Fruit fly (Drosophila melanogaster) whole organism, embryonic: ENCODE results near the gene dachs.
A peak's percentile ranks its signal among the peaks of the same experiment; 100 is the strongest.

ENCODE experiments used
- Abd-B ChIP-seq: fragments of 200-800 bp; sonication (Bioruptor generic); optimal IDR thresholded peaks from 2 replicates; lab custom pipeline; 2018; ENCODE audit warnings: missing biosample characterization, mild to moderate bottlenecking, missing genetic modification characterization, moderate library complexity
- Blimp-1 ChIP-seq: fragments of 200-800 bp; sonication (Bioruptor generic); optimal IDR thresholded peaks from 3 replicates; lab custom pipeline; 2018; ENCODE audit warnings: missing biosample characterization, missing genetic modification characterization, mild to moderate bottlenecking, moderate library complexity, missing genetic modification reagents
- Bteb2 ChIP-seq: fragments of 200-800 bp; sonication (Bioruptor generic); optimal IDR thresholded peaks from 2 replicates; lab custom pipeline; 2016; ENCODE audit warnings: missing biosample characterization, missing genetic modification characterization
- CG10274 ChIP-seq: fragments of 200-800 bp; sonication (Bioruptor generic); optimal IDR thresholded peaks from 3 replicates; lab custom pipeline; 2017; ENCODE audit warnings: missing biosample characterization, mild to moderate bottlenecking, missing genetic modification characterization
- CG10979 ChIP-seq: fragments of 200-800 bp; sonication (Bioruptor generic); optimal IDR thresholded peaks from 2 replicates; lab custom pipeline; 2018; ENCODE audit warnings: missing biosample characterization, mild to moderate bottlenecking, missing genetic modification characterization, moderate library complexity
- CG12219 ChIP-seq: fragments of 200-800 bp; sonication (Bioruptor generic); optimal IDR thresholded peaks from 3 replicates; lab custom pipeline; 2018; ENCODE audit warnings: missing biosample characterization, mild to moderate bottlenecking, missing genetic modification characterization
- CG12391 ChIP-seq: fragments of 200-800 bp; sonication (Bioruptor generic); optimal IDR thresholded peaks from 3 replicates; lab custom pipeline; 2018; ENCODE audit warnings: missing biosample characterization, mild to moderate bottlenecking, missing genetic modification characterization, moderate library complexity
- CG14965 ChIP-seq: fragments of 200-800 bp; sonication (Bioruptor generic); optimal IDR thresholded peaks from 2 replicates; lab custom pipeline; 2016; ENCODE audit warnings: missing biosample characterization, missing genetic modification characterization, borderline replicate concordance
- CG17361 ChIP-seq: fragments of 200-800 bp; sonication (Bioruptor generic); IDR thresholded peaks from 3 replicates; pipeline ENCODE4 v1.3.6; 2022; ENCODE audit warnings: missing biosample characterization, missing genetic modification characterization
- CG18011 ChIP-seq: fragments of 200-800 bp; sonication (Bioruptor generic); optimal IDR thresholded peaks from 2 replicates; lab custom pipeline; 2017; ENCODE audit warnings: missing biosample characterization, missing genetic modification characterization, mild to moderate bottlenecking, moderate library complexity, missing genotype
- CG18619 ChIP-seq: fragments of 200-800 bp; sonication (Bioruptor generic); optimal IDR thresholded peaks from 3 replicates; lab custom pipeline; 2017; ENCODE audit warnings: missing biosample characterization, mild to moderate bottlenecking, missing genetic modification characterization
- CG2116 ChIP-seq: fragments of 200-800 bp; sonication (Bioruptor generic); optimal IDR thresholded peaks from 3 replicates; lab custom pipeline; 2018; ENCODE audit warnings: missing biosample characterization, mild to moderate bottlenecking, missing genetic modification characterization
- CG2202 ChIP-seq: fragments of 200-800 bp; sonication (Bioruptor generic); optimal IDR thresholded peaks from 2 replicates; lab custom pipeline; 2018; ENCODE audit warnings: missing biosample characterization, mild to moderate bottlenecking, missing genetic modification characterization
- CG3407 ChIP-seq: fragments of 200-800 bp; sonication (Bioruptor generic); optimal IDR thresholded peaks from 2 replicates; lab custom pipeline; 2018; ENCODE audit warnings: missing biosample characterization, mild to moderate bottlenecking, missing genetic modification characterization
- CG43689 ChIP-seq: fragments of 200-800 bp; sonication (Bioruptor generic); IDR thresholded peaks from 2 replicates; pipeline ENCODE4 v1.3.6; 2022; ENCODE audit warnings: missing biosample characterization, missing genetic modification characterization
- CG4617 ChIP-seq: fragments of 200-800 bp; sonication (Bioruptor generic); optimal IDR thresholded peaks from 3 replicates; lab custom pipeline; 2016; ENCODE audit warnings: missing biosample characterization, missing genetic modification characterization, borderline replicate concordance
- CG5180 ChIP-seq: fragments of 200-800 bp; sonication (Bioruptor generic); optimal IDR thresholded peaks from 3 replicates; lab custom pipeline; 2017; ENCODE audit warnings: missing biosample characterization, missing genetic modification characterization, mild to moderate bottlenecking, moderate library complexity, missing genetic modification reagents
- CG6654 ChIP-seq: fragments of 200-800 bp; sonication (Bioruptor generic); optimal IDR thresholded peaks from 2 replicates; lab custom pipeline; 2017; ENCODE audit warnings: missing biosample characterization, mild to moderate bottlenecking, missing genetic modification characterization
- CG9727 ChIP-seq: fragments of 200-800 bp; sonication (Bioruptor generic); optimal IDR thresholded peaks from 3 replicates; lab custom pipeline; 2017; ENCODE audit warnings: missing biosample characterization, mild to moderate bottlenecking, missing genetic modification characterization
- HLH54F ChIP-seq: fragments of 200-800 bp; sonication (Bioruptor generic); optimal IDR thresholded peaks from 3 replicates; lab custom pipeline; 2016; ENCODE audit warnings: missing biosample characterization, missing genetic modification characterization
- HLHmδ ChIP-seq: fragments of 200-800 bp; sonication (Bioruptor generic); optimal IDR thresholded peaks from 2 replicates; lab custom pipeline; 2018; ENCODE audit warnings: missing biosample characterization, mild to moderate bottlenecking, missing genetic modification characterization, moderate library complexity
- Hr51 ChIP-seq, 2 experiments: fragments of 200-800 bp; sonication (Bioruptor generic); optimal IDR thresholded peaks; 2 replicates in 1 of 2; 3 replicates in 1 of 2; lab custom pipeline; 2016 to 2018; ENCODE audit warnings: missing biosample characterization in 2 of 2, missing genetic modification characterization in 2 of 2, mild to moderate bottlenecking in 1 of 2, moderate library complexity in 1 of 2
- Myb ChIP-seq: fragments of 200-800 bp; sonication (Bioruptor generic); optimal IDR thresholded peaks from 2 replicates; lab custom pipeline; 2016; ENCODE audit warnings: missing biosample characterization, missing genetic modification characterization
- Neu2 ChIP-seq: fragments of 200-800 bp; sonication (Bioruptor generic); optimal IDR thresholded peaks from 3 replicates; lab custom pipeline; 2016; ENCODE audit warnings: missing biosample characterization, missing genetic modification characterization, borderline replicate concordance
- Rfx ChIP-seq: fragments of 200-800 bp; sonication (Bioruptor generic); IDR thresholded peaks from 2 replicates; pipeline ENCODE4 v1.3.6; 2022; ENCODE audit warnings: missing biosample characterization, missing genetic modification characterization
- Sox100B ChIP-seq: fragments of 200-800 bp; sonication (Bioruptor generic); optimal IDR thresholded peaks from 3 replicates; lab custom pipeline; 2018; ENCODE audit warnings: missing biosample characterization, mild to moderate bottlenecking, missing genetic modification characterization
- Sry-δ ChIP-seq: fragments of 200-800 bp; sonication (Bioruptor generic); optimal IDR thresholded peaks from 2 replicates; lab custom pipeline; 2016; ENCODE audit warnings: missing biosample characterization, missing genetic modification characterization
- Ssrp ChIP-seq: fragments of 200-800 bp; sonication (Bioruptor generic); optimal IDR thresholded peaks from 2 replicates; lab custom pipeline; 2018; ENCODE audit warnings: missing biosample characterization, mild to moderate bottlenecking, missing genetic modification characterization, moderate library complexity
- ab ChIP-seq: fragments of 200-800 bp; sonication (Bioruptor generic); optimal IDR thresholded peaks from 2 replicates; lab custom pipeline; 2016; ENCODE audit warnings: missing biosample characterization, missing genetic modification characterization
- bcd ChIP-seq: fragments of 200-800 bp; sonication (Bioruptor generic); optimal IDR thresholded peaks from 2 replicates; lab custom pipeline; 2017; ENCODE audit warnings: missing biosample characterization, mild to moderate bottlenecking, missing genetic modification characterization
- bsh ChIP-seq, 2 experiments: fragments of 200-800 bp; sonication (Bioruptor generic); optimal IDR thresholded peaks; 2 replicates each; lab custom pipeline; 2017 to 2018; ENCODE audit warnings: mild to moderate bottlenecking in 2 of 2, missing biosample characterization in 2 of 2, missing genetic modification characterization in 2 of 2, moderate library complexity in 1 of 2
- chif ChIP-seq, 2 experiments: fragments of 200-800 bp; sonication (Bioruptor generic); optimal IDR thresholded peaks; 3 replicates each; lab custom pipeline; 2016; ENCODE audit warnings: missing biosample characterization in 2 of 2, missing genetic modification characterization in 2 of 2
- chn ChIP-seq: fragments of 200-800 bp; sonication (Bioruptor generic); optimal IDR thresholded peaks from 2 replicates; lab custom pipeline; 2016; ENCODE audit warnings: missing biosample characterization, missing genetic modification characterization
- crc ChIP-seq: fragments of 200-800 bp; sonication (Bioruptor generic); optimal IDR thresholded peaks from 2 replicates; lab custom pipeline; 2016; ENCODE audit warnings: missing biosample characterization, missing genetic modification characterization
- crp ChIP-seq, 2 experiments: fragments of 200-800 bp; sonication (Bioruptor generic); optimal IDR thresholded peaks; 2 replicates in 1 of 2; 3 replicates in 1 of 2; lab custom pipeline; 2017; ENCODE audit warnings: missing biosample characterization in 2 of 2, missing genetic modification characterization in 2 of 2, mild to moderate bottlenecking in 1 of 2, moderate library complexity in 1 of 2
- fd3F ChIP-seq: fragments of 200-800 bp; sonication (Bioruptor generic); optimal IDR thresholded peaks from 2 replicates; lab custom pipeline; 2018; ENCODE audit warnings: missing biosample characterization, mild to moderate bottlenecking, missing genetic modification characterization, moderate library complexity
- fd96Cb ChIP-seq: fragments of 200-800 bp; sonication (Bioruptor generic); optimal IDR thresholded peaks from 2 replicates; lab custom pipeline; 2018; ENCODE audit warnings: missing biosample characterization, mild to moderate bottlenecking, missing genetic modification characterization, moderate library complexity
- lmd ChIP-seq: fragments of 200-800 bp; sonication (Bioruptor generic); IDR thresholded peaks from 2 replicates; pipeline ENCODE4 v1.3.6; 2022; ENCODE audit warnings: missing biosample characterization, missing genetic modification characterization
- lov ChIP-seq, 2 experiments: fragments of 200-800 bp in 1 of 2; fragments of >200 bp in 1 of 2; sonication (Bioruptor generic) in 1 of 2; IDR thresholded peaks in 1 of 2; optimal IDR thresholded peaks in 1 of 2; 2 replicates in 1 of 2; 3 replicates in 1 of 2; pipeline versions ENCODE4 v1.3.6 to Lab custom; 2017 to 2022; ENCODE audit warnings: missing biosample characterization in 1 of 2, missing genetic modification characterization in 1 of 2
- nmo ChIP-seq: fragments of 200-800 bp; sonication (Bioruptor generic); optimal IDR thresholded peaks from 2 replicates; lab custom pipeline; 2018; ENCODE audit warnings: missing biosample characterization, mild to moderate bottlenecking, missing genetic modification characterization, moderate library complexity
- onecut ChIP-seq: fragments of 200-800 bp; sonication (Bioruptor generic); IDR thresholded peaks from 2 replicates; pipeline ENCODE4 v1.3.6; 2022; ENCODE audit warnings: missing biosample characterization, missing genetic modification characterization
- peb ChIP-seq: fragments of 200-800 bp; sonication (Bioruptor generic); IDR thresholded peaks from 2 replicates; pipeline ENCODE4 v1.3.6; 2022; ENCODE audit warnings: missing biosample characterization, missing genetic modification characterization
- pita ChIP-seq: fragments of 200-800 bp; sonication (Bioruptor generic); optimal IDR thresholded peaks from 2 replicates; lab custom pipeline; 2017; ENCODE audit warnings: missing biosample characterization, mild to moderate bottlenecking, missing genetic modification characterization
- pros ChIP-seq: fragments of 200-800 bp; sonication (Bioruptor generic); optimal IDR thresholded peaks from 3 replicates; lab custom pipeline; 2019; ENCODE audit warnings: missing biosample characterization, mild to moderate bottlenecking, missing genetic modification characterization, moderate library complexity
- ranshi ChIP-seq: fragments of 200-800 bp; sonication (Bioruptor generic); IDR thresholded peaks from 2 replicates; pipeline ENCODE4 v1.3.6; 2022; ENCODE audit warnings: missing biosample characterization, missing genetic modification characterization
- ro ChIP-seq: fragments of 200-800 bp; sonication (Bioruptor generic); IDR thresholded peaks from 2 replicates; pipeline ENCODE4 v1.3.6; 2022; ENCODE audit warnings: missing biosample characterization, missing genetic modification characterization
- scrt ChIP-seq: fragments of 200-800 bp; sonication (Bioruptor generic); optimal IDR thresholded peaks from 2 replicates; lab custom pipeline; 2018; ENCODE audit warnings: missing biosample characterization, mild to moderate bottlenecking, missing genetic modification characterization, moderate library complexity
- sima ChIP-seq: fragments of 200-800 bp; sonication (Bioruptor generic); optimal IDR thresholded peaks from 2 replicates; lab custom pipeline; 2016; ENCODE audit warnings: missing biosample characterization, missing genetic modification characterization
- slou ChIP-seq: fragments of 200-800 bp; sonication (Bioruptor generic); optimal IDR thresholded peaks from 3 replicates; lab custom pipeline; 2016; ENCODE audit warnings: missing biosample characterization, missing genetic modification characterization
- wdn ChIP-seq: fragments of 200-800 bp; sonication (Bioruptor generic); IDR thresholded peaks from 2 replicates; pipeline ENCODE4 v1.3.6; 2022; ENCODE audit warnings: missing biosample characterization, missing genetic modification characterization

dachs gene

dm6 chr2L:8471667-8472066, 5.0 kb downstream of the dachs start (continued):
- TF ChIP-seq CG9727 (GFP tag; lab: Kevin White, UChicago): peak; percentile 60
- no peak for TF ChIP-seq CG6654
- TF ChIP-seq scrt (GFP tag; lab: Kevin White, UChicago): no peak
- no peak for TF ChIP-seq lmd (GFP tag; lab: Robert Waterston, UW)
- TF ChIP-seq slou (GFP tag; lab: Kevin White, UChicago): no peak
- no peak for TF ChIP-seq HLH54F (GFP tag; lab: Kevin White, UChicago)
- TF ChIP-seq CG10979 (tag; lab: Kevin White, UChicago): peak; percentile 76
- no peak for TF ChIP-seq pita
- no peak for TF ChIP-seq CG2116 (GFP tag; lab: Kevin White, UChicago)
- no peak for TF ChIP-seq chn (GFP tag; lab: Kevin White, UChicago)
- TF ChIP-seq CG18011: no peak
- no peak for TF ChIP-seq peb (GFP tag; lab: Robert Waterston, UW)
- no peak for TF ChIP-seq bcd (GFP tag; lab: Kevin White, UChicago)
- TF ChIP-seq CG43689 (GFP tag; lab: Robert Waterston, UW): no peak
- no peak for TF ChIP-seq Bteb2
- no peak for TF ChIP-seq ranshi (GFP tag; lab: Robert Waterston, UW)
- no peak for TF ChIP-seq CG10274
- TF ChIP-seq onecut (GFP tag; lab: Robert Waterston, UW): no peak
- TF ChIP-seq Blimp-1 (GFP tag; lab: Kevin White, UChicago): peak; percentile 56
- peak in 1 of 2 experiments; percentile 34 for TF ChIP-seq chif (GFP tag; optimal IDR thresholded peaks at IDR 0.05; lab: Kevin White, UChicago)
- no peak for TF ChIP-seq HLHmδ (GFP tag; lab: Kevin White, UChicago)
- TF ChIP-seq Neu2: no peak
- TF ChIP-seq Ssrp: peak; percentile 40
- no peak for TF ChIP-seq CG5180 (GFP tag; lab: Kevin White, UChicago)
- no peak for TF ChIP-seq CG3407 (GFP tag; lab: Kevin White, UChicago)
- no peak for TF ChIP-seq CG12219 (GFP tag; lab: Kevin White, UChicago)
- no peak for TF ChIP-seq fd3F (GFP tag; lab: Kevin White, UChicago)
- no peak for TF ChIP-seq ab
- TF ChIP-seq Abd-B (GFP tag; lab: Kevin White, UChicago): no peak
- TF ChIP-seq Hr51 (GFP tag; optimal IDR thresholded peaks at IDR 0.05; lab: Kevin White, UChicago): peak in 1 of 2 experiments; percentile 25
- TF ChIP-seq crc (GFP tag; lab: Kevin White, UChicago): no peak
- TF ChIP-seq ro (GFP tag; lab: Robert Waterston, UW): no peak
- no peak for TF ChIP-seq lov (optimal IDR thresholded peaks at IDR 0.05; lab: Kevin White, UChicago)
- TF ChIP-seq lov (GFP tag; IDR thresholded peaks at IDR 0.05; lab: Robert Waterston, UW): no peak
- TF ChIP-seq Sry-δ (GFP tag; lab: Kevin White, UChicago): no peak
- no peak for TF ChIP-seq CG4617 (GFP tag; lab: Kevin White, UChicago)
- peak; percentile 74 for TF ChIP-seq nmo (GFP tag; lab: Kevin White, UChicago)
- TF ChIP-seq CG14965: no peak
- no peak for TF ChIP-seq crp (GFP tag; optimal IDR thresholded peaks at IDR 0.05; lab: Kevin White, UChicago)
- peak; percentile 4 for TF ChIP-seq CG2202 (tag; lab: Kevin White, UChicago)
- TF ChIP-seq Rfx: no peak
- no peak for TF ChIP-seq CG18619
- TF ChIP-seq CG17361 (GFP tag; lab: Robert Waterston, UW): peak; percentile 60
- peak; percentile 38 for TF ChIP-seq CG12391 (tag; lab: Kevin White, UChicago)
- no peak for TF ChIP-seq pros (GFP tag; lab: Kevin White, UChicago)
- peak; percentile 42 for TF ChIP-seq Sox100B (GFP tag; lab: Kevin White, UChicago)
- TF ChIP-seq bsh (GFP tag; optimal IDR thresholded peaks at IDR 0.05; lab: Kevin White, UChicago): peak; percentile 55 to 68
- no peak for TF ChIP-seq sima (GFP tag; lab: Kevin White, UChicago)
- TF ChIP-seq wdn: no peak
- TF ChIP-seq Myb (GFP tag; lab: Kevin White, UChicago): no peak
- peak; percentile 58 for TF ChIP-seq fd96Cb
